Fruit fly (Drosophila melanogaster) Kc167 (cell line): Measurements from ENCODE around the gene Ldaf1.

ENCODE experiments used
- Myc ChIP-seq: fragments of >200 bp; optimal IDR thresholded peaks from 2 replicates; lab custom pipeline; 2017; ENCODE audit warnings: missing external identifiers
- Sin3A ChIP-seq: fragments of >200 bp; optimal IDR thresholded peaks from 2 replicates; lab custom pipeline; 2018; ENCODE audit warnings: missing external identifiers
- h ChIP-seq: fragments of >200 bp; optimal IDR thresholded peaks from 3 replicates; lab custom pipeline; 2018; ENCODE audit warnings: missing external identifiers
- insv ChIP-seq: fragments of >200 bp; optimal IDR thresholded peaks from 3 replicates; lab custom pipeline; 2018; ENCODE audit warnings: missing external identifiers
- psq ChIP-seq: fragments of >200 bp; optimal IDR thresholded peaks from 2 replicates; lab custom pipeline; 2017; ENCODE audit warnings: missing external identifiers
- ttk ChIP-seq: sonication (Bioruptor generic); optimal IDR thresholded peaks from 2 replicates; lab custom pipeline; 2017; ENCODE audit warnings: missing external identifiers

Ldaf1 gene

dm6 chrX:1927473-1928306 lies 26.0 kb upstream of the Ldaf1 start, which contains the start of gene CG11596:
TSS of gene CG11596 (plus strand) at chrX:1927683.
- TF ChIP-seq insv (lab: Kevin White, UChicago) (no peak), h (no peak), Myc (lab: Kevin White, UChicago) (no peak), psq (no peak), Sin3A (no peak), ttk (lab: Kevin White, UChicago) (no peak)

DNA sequence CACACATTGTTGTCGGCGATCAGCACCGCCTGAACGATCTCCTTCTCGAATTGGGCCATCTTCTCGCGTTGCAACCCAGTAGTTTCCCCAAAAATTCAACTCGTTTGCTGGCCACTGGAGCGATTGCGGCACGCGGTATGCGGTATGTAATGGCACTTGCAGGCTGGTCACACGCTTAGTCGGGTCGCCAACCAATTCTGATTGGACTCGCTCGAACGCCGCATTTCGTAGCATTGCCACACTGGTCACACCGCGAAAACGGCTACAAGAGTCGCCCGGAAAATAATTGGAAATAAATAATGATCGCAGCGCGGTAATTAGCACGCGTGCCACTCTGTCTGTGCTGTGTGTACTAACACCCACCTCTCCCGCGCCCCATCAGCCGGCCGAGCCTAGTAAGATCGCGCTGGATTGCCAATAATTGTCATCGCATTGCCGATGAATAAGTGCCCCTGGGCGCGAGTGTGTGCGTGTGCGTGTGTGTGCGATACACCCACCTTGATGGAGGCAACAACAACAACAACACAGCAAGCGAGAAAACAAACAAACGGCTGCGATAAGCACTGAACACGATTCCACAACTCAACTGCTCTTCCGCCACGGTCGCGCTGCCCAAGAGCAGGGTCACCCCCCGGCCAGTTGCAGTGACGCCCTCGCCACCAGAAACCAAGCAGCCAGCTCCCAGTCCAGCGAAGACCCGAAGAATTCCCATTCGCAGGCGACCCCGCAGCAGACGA lies 21.2 kb upstream of the Ldaf1 start, which contains the start of the genes eIF2Bepsilon and Ocrl:
Gene eIF2Bepsilon (minus strand): TSS at position 110 of the 737 bp plus-strand sequence.
Gene Ocrl (plus strand): TSS at position 217 of the 737 bp plus-strand sequence.
- TF ChIP-seq h (no peak), insv (lab: Kevin White, UChicago) (peak; percentile 93)

- TF ChIP-seq h, result no peak
- no peak for TF ChIP-seq psq
- TF ChIP-seq insv (lab: Kevin White, UChicago), result no peak
- TF ChIP-seq Myc (lab: Kevin White, UChicago), result no peak
- no peak for TF ChIP-seq Sin3A
- TF ChIP-seq ttk (lab: Kevin White, UChicago), result no peak
Observed at dm6 chrX:1909533-1909932, 7.8 kb upstream of the Ldaf1 start.

- TF ChIP-seq h (no peak), insv (lab: Kevin White, UChicago) (no peak), ttk (lab: Kevin White, UChicago) (no peak), Myc (lab: Kevin White, UChicago) (no peak), Sin3A (no peak), psq (no peak)
Observed at dm6 chrX:1908757-1909156, 7.0 kb upstream of the Ldaf1 start, which contains the start of the genes Edem1 and Rbcn-3B. TSS of gene Edem1 (minus strand) at chrX:1908827. TSS of gene Rbcn-3B (plus strand) at chrX:1908920.

dm6 chrX:1907727-1908264 lies 6.1 kb upstream of the Ldaf1 start, which contains the start of gene mip130:
TSS of gene mip130 (plus strand) at chrX:1908239.
- no peak for TF ChIP-seq psq

DNA sequence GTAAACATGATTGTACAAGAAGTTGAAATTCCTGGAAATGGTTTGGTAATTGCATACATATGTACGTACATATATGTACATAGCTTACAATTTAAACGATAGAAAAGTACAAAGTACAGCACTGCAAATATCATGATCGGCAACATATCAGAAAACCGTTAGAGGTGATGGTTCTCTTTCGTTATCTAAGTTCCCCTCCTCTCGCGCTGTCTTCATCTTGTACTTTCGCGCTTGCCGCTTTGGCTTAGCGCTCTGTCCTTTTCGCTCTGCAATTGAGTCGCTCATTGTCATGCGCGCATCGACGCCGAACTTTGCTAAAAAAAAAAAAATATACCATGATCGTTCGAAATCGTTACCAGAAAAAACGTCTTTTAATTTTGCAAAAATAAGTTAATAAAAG lies 2.3 kb upstream of the Ldaf1 start:
- TF ChIP-seq Sin3A (no peak), ttk (lab: Kevin White, UChicago) (no peak), insv (lab: Kevin White, UChicago) (no peak), h (no peak), psq (no peak), Myc (lab: Kevin White, UChicago) (no peak)

DNA sequence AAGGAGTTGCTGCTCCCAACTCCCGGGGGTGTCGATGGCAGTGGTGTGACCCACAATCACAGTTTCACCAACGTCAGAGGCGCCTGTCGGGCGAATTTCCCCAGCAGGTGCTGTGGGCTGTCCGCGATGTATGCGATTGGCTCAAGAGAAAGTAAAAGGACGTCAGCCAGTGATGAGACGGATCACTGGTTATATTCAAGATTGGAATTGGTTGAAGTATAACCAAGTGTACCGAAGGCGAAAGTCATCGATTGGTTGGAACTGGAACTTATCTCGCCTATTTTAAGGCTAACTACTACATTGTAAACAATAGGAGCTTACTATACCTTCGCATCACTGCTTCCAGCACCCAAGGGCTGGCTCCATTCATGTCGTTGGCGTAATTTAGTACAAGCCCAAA lies 1.4 kb upstream of the Ldaf1 start, which contains the start of gene CG32801:
Gene CG32801 (minus strand): TSS at position 101 of the 400 bp plus-strand sequence.
- TF ChIP-seq ttk (lab: Kevin White, UChicago), result no peak
- TF ChIP-seq Sin3A, result no peak
- no peak for TF ChIP-seq h
- no peak for TF ChIP-seq psq
- TF ChIP-seq Myc (lab: Kevin White, UChicago), result no peak
- TF ChIP-seq insv (lab: Kevin White, UChicago), result no peak

- no peak for TF ChIP-seq Sin3A
Observed at dm6 chrX:1900123-1900818, 1.4 kb downstream of the Ldaf1 start, which contains the start of gene arm. TSS of gene arm (minus strand) at chrX:1900646.

- TF ChIP-seq h (no peak), Myc (lab: Kevin White, UChicago) (no peak), Sin3A (no peak), psq (no peak), ttk (lab: Kevin White, UChicago) (no peak)
Observed at dm6 chrX:1899445-1900085, 2.1 kb downstream of the Ldaf1 start.

dm6 chrX:1897384-1897783 lies 4.3 kb downstream of the Ldaf1 start:
- no peak for TF ChIP-seq ttk (lab: Kevin White, UChicago)
- no peak for TF ChIP-seq Myc (lab: Kevin White, UChicago)
- no peak for TF ChIP-seq insv (lab: Kevin White, UChicago)
- no peak for TF ChIP-seq Sin3A

dm6 chrX:1893532-1893931 lies 8.2 kb downstream of the Ldaf1 start:
- TF ChIP-seq insv (lab: Kevin White, UChicago), result no peak
- TF ChIP-seq h, result no peak
- TF ChIP-seq Sin3A, result no peak
- TF ChIP-seq Myc (lab: Kevin White, UChicago), result no peak
- no peak for TF ChIP-seq ttk (lab: Kevin White, UChicago)
- TF ChIP-seq psq, result no peak

dm6 chrX:1889926-1890325 lies 11.8 kb downstream of the Ldaf1 start, which contains the start of the genes trr and mRpL16:
TSS of gene trr (minus strand) at chrX:1889950.
TSS of gene mRpL16 (plus strand) at chrX:1890256.
- TF ChIP-seq psq, result no peak
- TF ChIP-seq Sin3A, result no peak
- no peak for TF ChIP-seq ttk (lab: Kevin White, UChicago)
- TF ChIP-seq h, result no peak
